Worm (Caenorhabditis elegans) whole organism, late embryonic: Measurements from ENCODE around the gene fdgt-2.

Experiments
- C08G9.2 ChIP-seq: sonication (generic microtip); optimal IDR thresholded peaks from 2 replicates; lab custom pipeline; 2016; ENCODE audit warnings: mild to moderate bottlenecking, missing genetic modification characterization, moderate library complexity, missing compliant biosample characterization
- C38D4.7 ChIP-seq: fragments of 200-800 bp; sonication (Bioruptor generic); optimal IDR thresholded peaks from 2 replicates; lab custom pipeline; 2018; ENCODE audit warnings: mild to moderate bottlenecking, missing genetic modification characterization, moderate library complexity, missing compliant biosample characterization
- K09A11.1 ChIP-seq: sonication (generic microtip); optimal IDR thresholded peaks from 2 replicates; lab custom pipeline; 2017; ENCODE audit warnings: antibody characterized with exemption, mild to moderate bottlenecking, missing genetic modification characterization, missing compliant biosample characterization; ENCODE audit not compliant: insufficient read depth
- Y22D7AL.16 ChIP-seq: sonication (generic microtip); optimal IDR thresholded peaks from 2 replicates; lab custom pipeline; 2016; ENCODE audit warnings: missing genetic modification characterization, missing compliant biosample characterization
- ahr-1 ChIP-seq: sonication (generic microtip); optimal IDR thresholded peaks from 2 replicates; lab custom pipeline; 2016; ENCODE audit warnings: missing genetic modification characterization, missing compliant biosample characterization
- ceh-19 ChIP-seq: fragments of 200-800 bp; sonication (Bioruptor generic); optimal IDR thresholded peaks from 2 replicates; lab custom pipeline; 2018; ENCODE audit warnings: mild to moderate bottlenecking, missing genetic modification characterization, missing compliant biosample characterization
- ceh-22 ChIP-seq: sonication (generic microtip); optimal IDR thresholded peaks from 2 replicates; lab custom pipeline; 2017; ENCODE audit warnings: missing biosample characterization, missing genetic modification characterization
- ceh-31 ChIP-seq: sonication (generic microtip); optimal IDR thresholded peaks from 2 replicates; lab custom pipeline; 2016; ENCODE audit warnings: missing genetic modification characterization, missing compliant biosample characterization
- ceh-34 ChIP-seq: sonication (generic microtip); optimal IDR thresholded peaks from 2 replicates; lab custom pipeline; 2016; ENCODE audit warnings: mild to moderate bottlenecking, missing genetic modification characterization, missing compliant biosample characterization
- ceh-6 ChIP-seq: fragments of 200-800 bp; sonication (Bioruptor generic); optimal IDR thresholded peaks from 2 replicates; lab custom pipeline; 2018; ENCODE audit warnings: mild to moderate bottlenecking, missing genetic modification characterization, missing compliant biosample characterization
- che-1 ChIP-seq: sonication (generic microtip); optimal IDR thresholded peaks from 2 replicates; lab custom pipeline; 2016; ENCODE audit warnings: mild to moderate bottlenecking, missing genetic modification characterization, missing compliant biosample characterization
- dmd-4 ChIP-seq: sonication (generic microtip); optimal IDR thresholded peaks from 2 replicates; lab custom pipeline; 2016; ENCODE audit warnings: borderline replicate concordance, missing genetic modification characterization, missing compliant biosample characterization
- elt-4 ChIP-seq: sonication (generic microtip); optimal IDR thresholded peaks from 2 replicates; lab custom pipeline; 2016; ENCODE audit warnings: missing genetic modification characterization, missing compliant biosample characterization
- eyg-1 ChIP-seq: sonication (generic microtip); optimal IDR thresholded peaks from 2 replicates; lab custom pipeline; 2016; ENCODE audit warnings: missing genotype, missing genetic modification characterization, missing compliant biosample characterization
- fkh-10 ChIP-seq: fragments of 150-350 bp; optimal IDR thresholded peaks from 2 replicates; lab custom pipeline; 2014; ENCODE audit warnings: missing biosample characterization, missing genetic modification reagents, missing genetic modification characterization
- hlh-13 ChIP-seq: fragments of 200-800 bp; sonication (Bioruptor generic); optimal IDR thresholded peaks from 2 replicates; lab custom pipeline; 2018; ENCODE audit warnings: mild to moderate bottlenecking, missing genetic modification characterization, missing compliant biosample characterization
- hlh-30 ChIP-seq: sonication (generic microtip); optimal IDR thresholded peaks from 2 replicates; lab custom pipeline; 2017; ENCODE audit warnings: antibody characterized with exemption, missing genetic modification characterization, missing compliant biosample characterization; ENCODE audit not compliant: insufficient read depth
- hlh-6 ChIP-seq: sonication (generic microtip); optimal IDR thresholded peaks from 2 replicates; lab custom pipeline; 2016; ENCODE audit warnings: missing genotype, missing genetic modification characterization, missing compliant biosample characterization
- lim-6 ChIP-seq: sonication (generic microtip); optimal IDR thresholded peaks from 2 replicates; lab custom pipeline; 2016; ENCODE audit warnings: missing genetic modification characterization, missing compliant biosample characterization
- mec-3 ChIP-seq: sonication (generic microtip); optimal IDR thresholded peaks from 2 replicates; lab custom pipeline; 2016; ENCODE audit warnings: borderline replicate concordance, missing genetic modification characterization, missing compliant biosample characterization
- nfya-1 ChIP-seq: sonication (generic microtip); optimal IDR thresholded peaks from 2 replicates; lab custom pipeline; 2017; ENCODE audit warnings: missing genetic modification characterization, mild to moderate bottlenecking, missing compliant biosample characterization, antibody characterized with exemption, moderate library complexity
- odd-2 ChIP-seq: sonication (generic microtip); optimal IDR thresholded peaks from 2 replicates; lab custom pipeline; 2017; ENCODE audit warnings: antibody characterized with exemption, mild to moderate bottlenecking, missing genetic modification characterization, missing compliant biosample characterization
- pag-3 ChIP-seq: sonication (generic microtip); optimal IDR thresholded peaks from 2 replicates; lab custom pipeline; 2016; ENCODE audit warnings: missing compliant biosample characterization, missing genetic modification characterization, borderline replicate concordance
- pat-9 ChIP-seq: fragments of 200-800 bp; sonication (Bioruptor generic); optimal IDR thresholded peaks from 2 replicates; lab custom pipeline; 2018; ENCODE audit warnings: mild to moderate bottlenecking, missing genetic modification characterization, moderate library complexity, missing compliant biosample characterization
- sox-2 ChIP-seq: fragments of 200-800 bp; sonication (Bioruptor generic); IDR thresholded peaks from 2 replicates; pipeline ENCODE4 v1.3.6; 2022; ENCODE audit warnings: missing genetic modification reagents, missing genetic modification characterization, missing compliant biosample characterization
- syd-9 ChIP-seq: sonication (generic microtip); optimal IDR thresholded peaks from 2 replicates; lab custom pipeline; 2016; ENCODE audit warnings: mild to moderate bottlenecking, missing genetic modification characterization, moderate library complexity, missing compliant biosample characterization
- tbx-7 ChIP-seq: sonication (generic microtip); optimal IDR thresholded peaks from 2 replicates; lab custom pipeline; 2016; ENCODE audit warnings: missing genotype, missing genetic modification characterization, missing compliant biosample characterization
- unc-3 ChIP-seq, 2 experiments: fragments of 200-800 bp in 1 of 2; sonication (Bioruptor generic) in 1 of 2; sonication (generic microtip) in 1 of 2; conservative IDR thresholded peaks in 1 of 2; optimal IDR thresholded peaks in 1 of 2; 2 replicates each; pipeline versions ENCODE4 v1.3.6 to Lab custom; 2016 to 2022; ENCODE audit warnings: missing compliant biosample characterization in 2 of 2, missing genetic modification characterization in 2 of 2, missing genetic modification reagents in 1 of 2
- unc-42 ChIP-seq: sonication (generic microtip); optimal IDR thresholded peaks from 2 replicates; lab custom pipeline; 2016; ENCODE audit warnings: missing genotype, missing genetic modification characterization, missing compliant biosample characterization
- unc-86 ChIP-seq: sonication (generic microtip); optimal IDR thresholded peaks from 2 replicates; lab custom pipeline; 2016; ENCODE audit warnings: missing genetic modification characterization, missing compliant biosample characterization
- ztf-16 ChIP-seq: sonication (generic microtip); optimal IDR thresholded peaks from 2 replicates; lab custom pipeline; 2017; ENCODE audit warnings: missing genetic modification characterization, missing compliant biosample characterization

The fdgt-2 gene

DNA sequence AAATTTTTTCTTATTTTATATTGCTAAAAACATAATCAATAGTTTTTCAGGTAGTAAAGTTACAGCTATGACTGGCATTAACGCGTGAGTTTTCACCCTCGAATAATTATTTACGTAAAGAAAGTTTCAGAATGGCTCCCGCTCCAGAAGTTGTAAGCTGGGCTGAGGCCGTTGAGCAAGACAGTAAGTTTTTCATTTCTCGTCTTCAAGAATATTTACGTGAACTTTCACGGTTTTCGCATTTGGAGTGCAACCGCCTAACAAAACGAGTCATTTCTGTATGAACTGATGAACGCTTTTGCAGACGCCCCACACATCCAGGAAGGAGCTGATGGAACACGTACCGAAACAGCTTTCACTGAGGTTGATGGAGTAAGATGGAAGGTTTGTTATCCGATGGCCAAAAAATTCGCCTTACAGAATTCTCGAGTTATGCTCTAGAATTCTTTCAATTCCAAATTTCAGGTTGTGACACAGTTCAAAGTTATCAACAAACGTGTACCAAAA is 25.4 kb downstream of the fdgt-2 start, which contains the start of gene eif-3.G:
Gene eif-3.G, plus strand, starts transcription at position 51 of the 507 bp plus-strand sequence.
- TF ChIP-seq ztf-16 (tag; lab: Kevin White, UChicago): no peak
- TF ChIP-seq ceh-6 (GFP tag; lab: Kevin White, UChicago): no peak
- no peak for TF ChIP-seq hlh-13
- no peak for TF ChIP-seq ceh-34 (tag; lab: Kevin White, UChicago)
- no peak for TF ChIP-seq C08G9.2 (tag; lab: Kevin White, UChicago)
- TF ChIP-seq hlh-30 (tag; lab: Kevin White, UChicago): no peak
- TF ChIP-seq ceh-19 (GFP tag; lab: Kevin White, UChicago): no peak
- TF ChIP-seq C38D4.7 (GFP tag; lab: Kevin White, UChicago): no peak

DNA sequence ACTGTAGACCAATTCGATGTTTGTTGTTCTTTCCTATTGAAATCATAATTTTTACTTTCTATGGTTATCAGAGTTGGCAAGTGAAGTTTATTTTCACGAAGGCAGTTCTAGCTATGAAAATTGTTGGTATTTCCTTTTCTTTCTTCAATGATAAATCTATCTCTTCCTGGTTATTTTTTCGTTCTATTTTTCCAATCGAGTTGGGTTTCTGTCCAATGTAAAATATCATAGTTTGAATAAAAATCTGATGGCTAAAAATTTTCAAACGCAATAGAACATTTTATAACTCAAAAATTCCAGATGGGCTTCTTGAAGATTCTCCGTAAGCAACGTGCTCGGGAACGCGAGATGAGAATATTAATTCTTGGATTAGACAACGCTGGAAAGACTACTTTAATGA is 26.6 kb downstream of the fdgt-2 start, which contains the start of gene evl-20:
Gene evl-20, plus strand, starts transcription at position 301 of the 400 bp plus-strand sequence.
- no peak for TF ChIP-seq ceh-31 (tag; lab: Kevin White, UChicago)
- TF ChIP-seq lim-6 (tag; lab: Kevin White, UChicago): no peak
- no peak for TF ChIP-seq sox-2 (GFP tag; lab: Robert Waterston, UW)
- TF ChIP-seq K09A11.1 (tag; lab: Kevin White, UChicago): no peak
- TF ChIP-seq che-1 (tag; lab: Kevin White, UChicago): no peak
- no peak for TF ChIP-seq pag-3 (tag; lab: Kevin White, UChicago)
- no peak for TF ChIP-seq pat-9
- TF ChIP-seq C38D4.7 (GFP tag; lab: Kevin White, UChicago): no peak
- TF ChIP-seq ahr-1 (tag; lab: Kevin White, UChicago): no peak
- TF ChIP-seq unc-42 (tag; lab: Kevin White, UChicago): no peak
- no peak for TF ChIP-seq odd-2
- TF ChIP-seq unc-3 (GFP tag; conservative IDR thresholded peaks at IDR 0.05; lab: Robert Waterston, UW): no peak
- no peak for TF ChIP-seq unc-3 (tag; optimal IDR thresholded peaks at IDR 0.05; lab: Kevin White, UChicago)
- TF ChIP-seq unc-86 (tag; lab: Kevin White, UChicago): no peak
- no peak for TF ChIP-seq elt-4
- TF ChIP-seq hlh-30 (tag; lab: Kevin White, UChicago): no peak

DNA sequence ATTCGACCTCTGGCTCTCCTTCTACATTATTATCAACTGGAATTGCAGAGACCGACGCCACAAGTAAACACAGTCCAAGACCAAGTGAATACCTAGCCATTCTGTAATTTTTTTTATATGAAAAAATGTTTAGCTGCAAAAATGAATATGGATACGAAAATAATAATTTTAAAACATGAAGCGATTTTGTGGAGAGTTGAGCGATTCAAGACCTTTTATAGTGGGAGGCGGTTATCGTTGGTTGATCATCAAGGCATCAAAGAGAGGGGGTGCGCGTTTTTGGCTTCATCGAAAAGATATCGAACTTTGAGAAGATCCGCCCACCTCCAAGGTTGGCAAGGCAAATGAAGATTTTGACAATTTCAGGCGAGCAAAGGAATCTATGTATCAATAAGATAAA is 29.3 kb downstream of the fdgt-2 start, which contains the start of gene cut-3:
Gene cut-3, minus strand, starts transcription at position 101 of the 400 bp plus-strand sequence.
- TF ChIP-seq eyg-1: no peak
- TF ChIP-seq ceh-22 (tag; lab: Kevin White, UChicago): no peak
- no peak for TF ChIP-seq unc-3 (GFP tag; conservative IDR thresholded peaks at IDR 0.05; lab: Robert Waterston, UW)
- TF ChIP-seq unc-3 (tag; optimal IDR thresholded peaks at IDR 0.05; lab: Kevin White, UChicago): no peak
- TF ChIP-seq pag-3 (tag; lab: Kevin White, UChicago): no peak
- TF ChIP-seq syd-9 (tag; lab: Kevin White, UChicago): no peak
- no peak for TF ChIP-seq dmd-4 (tag; lab: Kevin White, UChicago)
- no peak for TF ChIP-seq nfya-1 (tag; lab: Kevin White, UChicago)
- TF ChIP-seq tbx-7 (tag; lab: Kevin White, UChicago): no peak
- TF ChIP-seq fkh-10 (GFP tag; lab: Kevin White, UChicago): no peak
- TF ChIP-seq Y22D7AL.16 (tag; lab: Kevin White, UChicago): no peak
- TF ChIP-seq unc-42 (tag; lab: Kevin White, UChicago): no peak
- TF ChIP-seq mec-3 (tag; lab: Kevin White, UChicago): no peak
- no peak for TF ChIP-seq hlh-6 (tag; lab: Kevin White, UChicago)
- no peak for TF ChIP-seq K09A11.1 (tag; lab: Kevin White, UChicago)

DNA sequence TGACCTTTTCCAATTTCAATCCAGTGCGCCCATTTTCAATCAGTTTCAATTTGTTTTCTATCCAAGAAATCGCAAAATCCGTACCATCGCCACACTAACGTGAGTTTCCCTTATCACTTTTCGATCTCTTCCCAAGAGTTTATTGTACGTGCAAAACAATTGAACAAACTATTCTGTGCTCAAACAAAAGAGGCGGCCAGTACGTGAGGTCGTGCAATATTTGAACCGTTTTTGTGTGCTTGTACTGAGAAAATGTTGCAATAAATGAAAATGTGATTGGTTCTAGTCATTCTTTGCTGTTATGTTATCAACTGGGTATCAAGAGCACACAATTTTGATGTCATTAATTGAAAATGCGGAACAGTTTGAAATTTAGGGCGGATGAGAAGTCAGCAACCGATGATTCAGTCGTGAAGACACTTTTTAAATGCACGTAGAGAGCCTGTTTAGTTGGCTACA is 32.3 kb downstream of the fdgt-2 start, which contains the start of gene F22B5.4:
Gene F22B5.4, plus strand, starts transcription at position 51 of the 459 bp plus-strand sequence.
- no peak for TF ChIP-seq odd-2
- no peak for TF ChIP-seq hlh-6 (tag; lab: Kevin White, UChicago)
- TF ChIP-seq sox-2 (GFP tag; lab: Robert Waterston, UW): no peak
